Worm (Caenorhabditis elegans) whole organism, L1 larva: ENCODE results near the gene T05A8.1.

Experiments used
- C16A3.4 ChIP-seq: fragments of 150-350 bp; optimal IDR thresholded peaks from 2 replicates; lab custom pipeline; 2014; ENCODE audit warnings: missing biosample characterization, missing genetic modification characterization
- F16B12.6 ChIP-seq: fragments of 150-350 bp; optimal IDR thresholded peaks from 2 replicates; lab custom pipeline; 2014; ENCODE audit warnings: missing biosample characterization, missing genetic modification characterization
- Y116A8C.19 ChIP-seq: sonication (generic microtip); optimal IDR thresholded peaks from 2 replicates; lab custom pipeline; 2016; ENCODE audit warnings: missing compliant biosample characterization, missing genetic modification characterization, borderline replicate concordance
- aha-1 ChIP-seq: fragments of 150-350 bp; optimal IDR thresholded peaks from 2 replicates; lab custom pipeline; 2014; ENCODE audit warnings: missing biosample characterization, missing genetic modification characterization
- ama-1 ChIP-seq: fragments of 150-350 bp; optimal IDR thresholded peaks from 2 replicates; lab custom pipeline; 2014
- blmp-1 ChIP-seq: fragments of 150-350 bp; optimal IDR thresholded peaks from 2 replicates; lab custom pipeline; 2014; ENCODE audit warnings: missing biosample characterization, missing genetic modification characterization
- ceh-8 ChIP-seq: fragments of 200-800 bp; sonication (Bioruptor generic); optimal IDR thresholded peaks from 2 replicates; lab custom pipeline; 2018; ENCODE audit warnings: mild to moderate bottlenecking, missing genetic modification characterization, moderate library complexity, missing compliant biosample characterization
- ceh-90 ChIP-seq: sonication (generic microtip); optimal IDR thresholded peaks from 2 replicates; lab custom pipeline; 2016; ENCODE audit warnings: missing genetic modification characterization, missing compliant biosample characterization
- dpl-1 ChIP-seq, 3 experiments: fragments of 150-350 bp in 2 of 3; sonication (generic microtip) in 1 of 3; optimal IDR thresholded peaks; 2 replicates each; lab custom pipeline; 2014 to 2017; ENCODE audit warnings: missing biosample characterization in 3 of 3, missing genetic modification characterization in 3 of 3, missing genetic modification reagents in 3 of 3
- efl-1 ChIP-seq, 4 experiments: fragments of 150-350 bp; optimal IDR thresholded peaks in 3 of 4; peaks in 1 of 4; 1 replicate in 1 of 4; 2 replicates in 3 of 4; lab custom pipeline; 2014; ENCODE audit warnings: missing biosample characterization in 2 of 4, missing genetic modification characterization in 2 of 4, missing genetic modification reagents in 2 of 4
- fkh-8 ChIP-seq: sonication (generic microtip); optimal IDR thresholded peaks from 2 replicates; lab custom pipeline; 2016; ENCODE audit warnings: mild to moderate bottlenecking, missing genetic modification characterization, missing compliant biosample characterization
- hlh-4 ChIP-seq: sonication (generic microtip); optimal IDR thresholded peaks from 2 replicates; lab custom pipeline; 2016; ENCODE audit warnings: mild to moderate bottlenecking, missing genetic modification characterization, missing compliant biosample characterization
- jun-1 ChIP-seq: fragments of 150-350 bp; optimal IDR thresholded peaks from 2 replicates; lab custom pipeline; 2014; ENCODE audit warnings: missing biosample characterization, missing genetic modification reagents, missing genetic modification characterization
- lin-14 ChIP-seq: fragments of 200-800 bp; sonication (Bioruptor generic); optimal IDR thresholded peaks from 2 replicates; lab custom pipeline; 2018; ENCODE audit warnings: mild to moderate bottlenecking, missing genetic modification characterization, moderate library complexity, missing compliant biosample characterization
- lin-35 ChIP-seq, 2 experiments: fragments of 150-350 bp; optimal IDR thresholded peaks; 2 replicates each; lab custom pipeline; 2014; ENCODE audit warnings: missing biosample characterization in 2 of 2, missing genetic modification characterization in 2 of 2, missing genetic modification reagents in 2 of 2
- lsy-2 ChIP-seq, 2 experiments: fragments of 150-350 bp; optimal IDR thresholded peaks; 2 replicates each; lab custom pipeline; 2014; ENCODE audit warnings: missing biosample characterization in 2 of 2, missing genetic modification characterization in 2 of 2
- mdl-1 ChIP-seq, 2 experiments: fragments of 150-350 bp; optimal IDR thresholded peaks; 2 replicates each; lab custom pipeline; 2014 to 2017; ENCODE audit warnings: missing biosample characterization in 2 of 2, missing genetic modification characterization in 2 of 2, inconsistent platforms in 1 of 2
- nhr-11 ChIP-seq: fragments of 150-350 bp; optimal IDR thresholded peaks from 2 replicates; lab custom pipeline; 2014; ENCODE audit warnings: missing biosample characterization, missing genetic modification characterization
- nhr-20 ChIP-seq: sonication (generic microtip); optimal IDR thresholded peaks from 2 replicates; lab custom pipeline; 2016; ENCODE audit warnings: mild to moderate bottlenecking, missing genetic modification characterization, missing compliant biosample characterization
- nhr-237 ChIP-seq: fragments of 150-350 bp; optimal IDR thresholded peaks from 2 replicates; lab custom pipeline; 2014; ENCODE audit warnings: missing biosample characterization, missing genetic modification characterization
- nhr-28 ChIP-seq: fragments of 150-350 bp; optimal IDR thresholded peaks from 2 replicates; lab custom pipeline; 2014; ENCODE audit warnings: missing biosample characterization, missing genetic modification characterization
- nhr-47 ChIP-seq: sonication (generic microtip); optimal IDR thresholded peaks from 2 replicates; lab custom pipeline; 2016; ENCODE audit warnings: mild to moderate bottlenecking, missing genetic modification characterization, moderate library complexity, missing compliant biosample characterization
- nhr-71 ChIP-seq: sonication (generic microtip); optimal IDR thresholded peaks from 2 replicates; lab custom pipeline; 2016; ENCODE audit warnings: mild to moderate bottlenecking, missing genetic modification characterization, moderate library complexity, missing compliant biosample characterization
- nhr-85 ChIP-seq: sonication (generic microtip); peaks from one replicate; lab custom pipeline; 2016; ENCODE audit warnings: missing genetic modification characterization, inconsistent platforms, missing compliant biosample characterization
- nhr-90 ChIP-seq: sonication (generic microtip); optimal IDR thresholded peaks from 2 replicates; lab custom pipeline; 2016; ENCODE audit warnings: mild to moderate bottlenecking, missing genetic modification characterization, missing compliant biosample characterization; ENCODE audit not compliant: poor library complexity
- pag-3 ChIP-seq: sonication (generic microtip); optimal IDR thresholded peaks from 2 replicates; lab custom pipeline; 2017; ENCODE audit warnings: missing genetic modification characterization, mild to moderate bottlenecking, missing compliant biosample characterization, antibody characterized with exemption, borderline replicate concordance; ENCODE audit not compliant: insufficient read depth
- rnt-1 ChIP-seq: sonication (generic microtip); optimal IDR thresholded peaks from 2 replicates; lab custom pipeline; 2016; ENCODE audit warnings: mild to moderate bottlenecking, missing genetic modification characterization, moderate library complexity, missing compliant biosample characterization
- skn-1 ChIP-seq: fragments of 150-350 bp; optimal IDR thresholded peaks from 2 replicates; lab custom pipeline; 2014; ENCODE audit warnings: missing biosample characterization, missing genetic modification characterization
- snu-23 ChIP-seq: sonication (generic microtip); optimal IDR thresholded peaks from 2 replicates; lab custom pipeline; 2016; ENCODE audit warnings: missing genetic modification characterization, missing compliant biosample characterization
- sup-37 ChIP-seq: fragments of 200-800 bp; sonication (Bioruptor generic); optimal IDR thresholded peaks from 2 replicates; lab custom pipeline; 2018; ENCODE audit warnings: mild to moderate bottlenecking, missing genetic modification characterization, missing compliant biosample characterization
- tlp-1 ChIP-seq: fragments of 150-350 bp; optimal IDR thresholded peaks from 2 replicates; lab custom pipeline; 2014; ENCODE audit warnings: missing biosample characterization, missing genetic modification characterization
- unc-86 ChIP-seq: sonication (generic microtip); optimal IDR thresholded peaks from 2 replicates; lab custom pipeline; 2016; ENCODE audit warnings: missing genetic modification characterization, missing compliant biosample characterization
- unc-98 ChIP-seq: fragments of 200-800 bp; sonication (Bioruptor generic); IDR thresholded peaks from 2 replicates; pipeline ENCODE4 v1.3.6; 2022; ENCODE audit warnings: missing genetic modification characterization, missing compliant biosample characterization
- xbp-1 ChIP-seq: sonication (generic microtip); optimal IDR thresholded peaks from 2 replicates; lab custom pipeline; 2016; ENCODE audit warnings: missing genetic modification characterization, missing compliant biosample characterization
- zag-1 ChIP-seq: fragments of 150-350 bp; optimal IDR thresholded peaks from 2 replicates; lab custom pipeline; 2014; ENCODE audit warnings: missing biosample characterization, missing genetic modification characterization

Gene T05A8.1

DNA sequence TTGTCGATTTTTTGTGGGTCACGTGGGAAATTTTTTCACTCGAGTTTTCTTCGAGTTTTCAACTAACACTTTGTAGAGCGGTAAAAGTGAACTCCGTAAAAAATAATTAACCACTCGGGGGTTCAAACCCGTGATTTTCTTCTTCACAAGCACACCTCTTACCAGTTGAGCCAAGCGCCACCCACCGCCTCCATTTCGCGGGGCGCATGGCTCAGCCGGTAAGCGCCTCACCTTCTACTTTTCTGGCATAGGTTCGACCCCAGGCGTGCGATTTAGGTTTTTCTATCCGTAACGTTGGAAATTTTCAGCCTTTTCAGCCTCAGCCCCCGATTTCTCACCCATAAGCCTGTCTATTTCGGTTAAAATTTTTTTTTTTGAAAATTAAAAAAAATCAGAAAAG lies 12.2 kb upstream of the T05A8.1 start:
- no peak for TF ChIP-seq tlp-1
- TF ChIP-seq mdl-1 (tag; optimal IDR thresholded peaks at IDR 0.05; lab: Kevin White, UChicago), result no peak

DNA sequence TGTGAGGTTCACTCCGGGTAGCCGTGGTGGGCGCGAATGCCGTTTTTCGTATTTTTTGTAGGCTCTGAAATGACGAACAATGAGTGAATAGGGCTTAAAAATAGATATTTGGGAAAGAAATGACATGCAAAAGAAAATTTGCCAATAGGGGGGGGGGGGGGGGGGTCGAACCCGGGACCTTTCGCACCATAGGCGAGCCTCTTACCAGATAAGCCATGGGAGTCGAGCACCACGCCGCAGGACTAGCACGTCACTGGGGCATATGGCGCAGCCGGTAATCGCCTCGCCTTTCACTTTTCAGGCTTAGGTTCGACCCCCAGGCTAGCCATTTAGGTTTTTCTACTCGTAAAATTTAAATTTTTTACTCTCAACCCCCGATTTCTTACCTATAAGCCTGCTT lies 9.4 kb upstream of the T05A8.1 start:
- no peak for TF ChIP-seq blmp-1 (tag; lab: Kevin White, UChicago)
- TF ChIP-seq nhr-237, result no peak

DNA sequence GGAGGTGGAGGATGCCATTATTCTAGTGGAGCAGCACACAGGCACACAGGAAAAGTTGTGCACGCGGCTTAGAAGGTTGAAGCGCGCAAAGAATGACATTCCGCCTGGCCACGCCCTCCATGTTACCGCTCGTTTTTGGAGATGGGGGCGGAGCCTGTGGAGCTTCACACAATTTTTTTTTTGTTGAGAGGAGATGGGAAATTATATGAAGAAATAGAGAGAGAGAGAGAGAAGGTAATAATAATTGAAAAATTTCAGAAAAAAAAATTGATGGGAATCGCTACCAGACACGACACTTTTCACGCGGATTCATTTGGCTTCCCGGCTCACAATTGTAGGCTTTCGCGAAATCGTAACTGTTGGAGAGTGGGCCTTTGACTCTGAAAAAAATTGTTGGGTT lies 7.5 kb upstream of the T05A8.1 start, which contains the start of gene T05A8.3:
TSS of gene T05A8.3 (minus strand) at position 101 of the 400 bp plus-strand sequence.
- TF ChIP-seq mdl-1 (tag; optimal IDR thresholded peaks at IDR 0.05; lab: Kevin White, UChicago) (no peak), nhr-90 (tag; lab: Kevin White, UChicago) (no peak), lsy-2 (tag; optimal IDR thresholded peaks at IDR 0.05; lab: Kevin White, UChicago) (no peak), xbp-1 (tag; lab: Kevin White, UChicago) (no peak), rnt-1 (no peak)

DNA sequence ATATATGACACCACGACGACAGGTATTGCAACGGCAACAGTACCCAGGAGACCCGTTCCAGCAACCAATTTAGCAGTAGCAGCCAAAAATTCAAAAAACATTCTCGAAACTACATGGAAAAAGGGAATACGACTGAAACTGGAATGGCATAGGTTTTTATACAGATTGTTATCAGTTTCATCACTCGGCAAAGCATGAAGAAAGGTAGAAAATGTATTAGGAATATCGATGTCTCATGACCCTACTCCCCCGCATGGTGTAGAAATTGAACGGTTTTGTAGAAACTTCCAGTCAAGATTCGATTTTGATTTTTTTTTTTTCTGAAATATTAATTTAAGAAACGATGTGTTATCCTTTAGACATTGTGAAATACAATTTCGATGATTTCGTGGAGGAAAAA lies 1.1 kb upstream of the T05A8.1 start, which contains the start of gene T05A8.2:
TSS of gene T05A8.2 (minus strand) at position 101 of the 400 bp plus-strand sequence.
- TF ChIP-seq skn-1 (tag; lab: Kevin White, UChicago) (no peak), sup-37 (GFP tag; lab: Kevin White, UChicago) (no peak), ceh-90 (tag; lab: Kevin White, UChicago) (no peak), nhr-20 (tag; lab: Kevin White, UChicago) (no peak), nhr-237 (no peak), Y116A8C.19 (tag; lab: Kevin White, UChicago) (no peak), lin-35 (GFP tag; optimal IDR thresholded peaks at IDR 0.05; lab: Kevin White, UChicago) (no peak), jun-1 (tag; lab: Kevin White, UChicago) (no peak), unc-98 (GFP tag; lab: Robert Waterston, UW) (no peak), blmp-1 (tag; lab: Kevin White, UChicago) (no peak), nhr-85 (tag; lab: Kevin White, UChicago) (no peak), F16B12.6 (tag; lab: Kevin White, UChicago) (no peak), zag-1 (tag; lab: Kevin White, UChicago) (no peak), pag-3 (tag; lab: Kevin White, UChicago) (no peak), aha-1 (tag; lab: Kevin White, UChicago) (no peak), dpl-1 (GFP tag; optimal IDR thresholded peaks at IDR 0.05; lab: Kevin White, UChicago) (no peak), unc-86 (tag; lab: Kevin White, UChicago) (no peak), snu-23 (GFP tag; lab: Kevin White, UChicago) (no peak), nhr-28 (tag; lab: Kevin White, UChicago) (no peak), ama-1 (lab: Kevin White, UChicago) (no peak)

DNA sequence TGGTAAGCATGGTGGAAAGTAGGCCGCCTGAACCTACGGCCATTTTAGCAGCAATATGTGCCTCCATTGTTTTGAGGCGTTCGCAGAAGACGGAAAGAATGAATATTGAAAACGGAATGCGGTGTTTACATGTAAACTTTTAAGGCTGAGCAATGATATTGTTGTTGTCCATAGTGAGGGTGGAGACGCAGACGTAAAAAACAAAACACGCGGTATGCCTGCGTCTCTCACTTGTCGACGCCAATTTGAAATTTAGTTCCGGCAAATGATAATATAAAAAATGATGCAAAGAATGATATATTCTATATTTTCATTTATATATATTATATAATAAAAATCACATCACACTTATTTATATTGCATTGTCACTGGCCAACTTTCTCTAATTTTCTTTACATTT lies 2.0 kb downstream of the T05A8.1 start, which contains the start of gene Y47G7B.2:
TSS of gene Y47G7B.2 (minus strand) at position 143 of the 400 bp plus-strand sequence.
- TF ChIP-seq lin-35 (GFP tag; optimal IDR thresholded peaks at IDR 0.05; lab: Kevin White, UChicago), result peak in 1 of 2 experiments; percentile 34
- peak; percentile 66 for TF ChIP-seq lin-14 (GFP tag; lab: Kevin White, UChicago)
- TF ChIP-seq nhr-47, result peak; percentile 23
- TF ChIP-seq mdl-1 (tag; optimal IDR thresholded peaks at IDR 0.05; lab: Kevin White, UChicago), result peak in 1 of 2 experiments; percentile 8
- TF ChIP-seq hlh-4 (tag; lab: Kevin White, UChicago), result no peak
- TF ChIP-seq ceh-8 (GFP tag; lab: Kevin White, UChicago), result no peak
- TF ChIP-seq nhr-20 (tag; lab: Kevin White, UChicago), result peak; percentile 7
- TF ChIP-seq fkh-8, result peak; percentile 55
- TF ChIP-seq C16A3.4 (tag; lab: Kevin White, UChicago), result no peak
- TF ChIP-seq nhr-71 (tag; lab: Kevin White, UChicago), result peak; percentile 42
- peak; percentile 29 to 64 for TF ChIP-seq efl-1 (optimal IDR thresholded peaks at IDR 0.05; lab: Kevin White, UChicago)
- TF ChIP-seq efl-1 (GFP tag; optimal IDR thresholded peaks at IDR 0.05 in 1 of 2; lab: Kevin White, UChicago), result no peak
- TF ChIP-seq nhr-11 (tag; lab: Kevin White, UChicago), result no peak
- peak; percentile 29 for TF ChIP-seq rnt-1
